Worm (Caenorhabditis elegans) whole organism, L2 larva: Measurements from ENCODE around the gene D2024.1.
A peak's percentile ranks its signal among the peaks of the same experiment; 100 is the strongest.

ENCODE experiments used
- C34F6.9 ChIP-seq: fragments of 150-350 bp; optimal IDR thresholded peaks from 2 replicates; lab custom pipeline; 2014; ENCODE audit warnings: missing biosample characterization, missing genetic modification characterization
- F13H6.1 ChIP-seq: sonication (generic microtip); optimal IDR thresholded peaks from 2 replicates; lab custom pipeline; 2016; ENCODE audit warnings: missing genetic modification characterization, missing compliant biosample characterization
- R02D3.7 ChIP-seq: fragments of 150-350 bp; optimal IDR thresholded peaks from 2 replicates; lab custom pipeline; 2014; ENCODE audit warnings: missing biosample characterization, missing genetic modification characterization
- ZK546.5 ChIP-seq: sonication (generic microtip); optimal IDR thresholded peaks from 2 replicates; lab custom pipeline; 2017; ENCODE audit warnings: missing biosample characterization, missing genetic modification characterization
- alr-1 ChIP-seq: fragments of 150-350 bp; optimal IDR thresholded peaks from 2 replicates; lab custom pipeline; 2014; ENCODE audit warnings: missing biosample characterization, missing genetic modification characterization
- aly-2 ChIP-seq: fragments of 150-350 bp; optimal IDR thresholded peaks from 2 replicates; lab custom pipeline; 2014; ENCODE audit warnings: missing biosample characterization, missing genetic modification characterization
- ama-1 ChIP-seq: fragments of 150-350 bp; optimal IDR thresholded peaks from 2 replicates; lab custom pipeline; 2018; ENCODE audit warnings: inconsistent platforms
- blmp-1 ChIP-seq: sonication (generic microtip); optimal IDR thresholded peaks from 2 replicates; lab custom pipeline; 2017; ENCODE audit warnings: missing genetic modification characterization, mild to moderate bottlenecking, missing compliant biosample characterization, antibody characterized with exemption, moderate library complexity; ENCODE audit not compliant: insufficient read depth
- ceh-16 ChIP-seq: fragments of 150-350 bp; optimal IDR thresholded peaks from 2 replicates; lab custom pipeline; 2014; ENCODE audit warnings: missing biosample characterization, missing genetic modification characterization
- ceh-82 ChIP-seq: fragments of 150-350 bp; optimal IDR thresholded peaks from 2 replicates; lab custom pipeline; 2014; ENCODE audit warnings: missing biosample characterization, missing genetic modification characterization
- crh-2 ChIP-seq: sonication (generic microtip); optimal IDR thresholded peaks from 2 replicates; lab custom pipeline; 2017; ENCODE audit warnings: missing biosample characterization, missing genetic modification characterization
- dmd-4 ChIP-seq: sonication (generic microtip); optimal IDR thresholded peaks from 2 replicates; lab custom pipeline; 2017; ENCODE audit warnings: missing biosample characterization, missing genetic modification characterization
- egl-27 ChIP-seq: sonication (generic microtip); optimal IDR thresholded peaks from 3 replicates; lab custom pipeline; 2017; ENCODE audit warnings: missing biosample characterization, missing genetic modification reagents, missing genetic modification characterization
- elt-1 ChIP-seq: fragments of 150-350 bp; optimal IDR thresholded peaks from 2 replicates; lab custom pipeline; 2014; ENCODE audit warnings: missing biosample characterization, missing genetic modification characterization
- fos-1 ChIP-seq: fragments of 150-350 bp; optimal IDR thresholded peaks from 2 replicates; lab custom pipeline; 2014; ENCODE audit warnings: missing biosample characterization, missing genetic modification characterization
- gmeb-1 ChIP-seq: fragments of 150-350 bp; optimal IDR thresholded peaks from 2 replicates; lab custom pipeline; 2014; ENCODE audit warnings: missing biosample characterization, missing genetic modification characterization
- lin-11 ChIP-seq: fragments of 150-350 bp; sonication (generic microtip); optimal IDR thresholded peaks from 2 replicates; lab custom pipeline; 2014; ENCODE audit warnings: missing biosample characterization, missing genetic modification characterization, inconsistent platforms, mixed read lengths
- lin-39 ChIP-seq: fragments of 150-350 bp; optimal IDR thresholded peaks from 2 replicates; lab custom pipeline; 2014; ENCODE audit warnings: missing biosample characterization, missing genetic modification reagents, missing genetic modification characterization
- lsy-2 ChIP-seq, 2 experiments: fragments of 150-350 bp in 1 of 2; sonication (generic microtip) in 1 of 2; optimal IDR thresholded peaks; 2 replicates each; lab custom pipeline; 2014 to 2017; ENCODE audit warnings: missing biosample characterization in 2 of 2, missing genetic modification characterization in 2 of 2
- mab-5 ChIP-seq: fragments of 150-350 bp; optimal IDR thresholded peaks from 2 replicates; lab custom pipeline; 2014; ENCODE audit warnings: missing biosample characterization, missing genetic modification characterization
- mbf-1 ChIP-seq: sonication (generic microtip); optimal IDR thresholded peaks from 2 replicates; lab custom pipeline; 2017; ENCODE audit warnings: missing biosample characterization, missing genetic modification characterization
- mdl-1 ChIP-seq, 2 experiments: fragments of 150-350 bp in 1 of 2; sonication (generic microtip) in 1 of 2; optimal IDR thresholded peaks; 2 replicates each; lab custom pipeline; 2017; ENCODE audit warnings: missing biosample characterization in 2 of 2, missing genetic modification characterization in 2 of 2
- nhr-10 ChIP-seq: sonication (generic microtip); optimal IDR thresholded peaks from 2 replicates; lab custom pipeline; 2017; ENCODE audit warnings: missing biosample characterization, missing genetic modification characterization
- nhr-11 ChIP-seq: fragments of 150-350 bp; optimal IDR thresholded peaks from 2 replicates; lab custom pipeline; 2014; ENCODE audit warnings: missing biosample characterization, missing genetic modification characterization
- nhr-12 ChIP-seq: fragments of 150-350 bp; optimal IDR thresholded peaks from 2 replicates; lab custom pipeline; 2014; ENCODE audit warnings: missing biosample characterization, missing genetic modification characterization
- nhr-129 ChIP-seq: fragments of 150-350 bp; optimal IDR thresholded peaks from 2 replicates; lab custom pipeline; 2014; ENCODE audit warnings: missing biosample characterization, missing genetic modification characterization
- nhr-21 ChIP-seq: fragments of 150-350 bp; optimal IDR thresholded peaks from 2 replicates; lab custom pipeline; 2014; ENCODE audit warnings: missing biosample characterization, missing genetic modification characterization
- nhr-23 ChIP-seq: fragments of 150-350 bp; optimal IDR thresholded peaks from 2 replicates; lab custom pipeline; 2014; ENCODE audit warnings: missing biosample characterization, missing genetic modification reagents, missing genetic modification characterization
- nhr-237 ChIP-seq: fragments of 150-350 bp; optimal IDR thresholded peaks from 2 replicates; lab custom pipeline; 2014; ENCODE audit warnings: missing biosample characterization, missing genetic modification characterization
- nhr-25 ChIP-seq: fragments of 150-350 bp; sonication (generic microtip); optimal IDR thresholded peaks from 3 replicates; lab custom pipeline; 2014; ENCODE audit warnings: missing biosample characterization, missing genetic modification characterization
- nhr-6 ChIP-seq: fragments of 150-350 bp; optimal IDR thresholded peaks from 2 replicates; lab custom pipeline; 2014; ENCODE audit warnings: missing biosample characterization, missing genetic modification characterization
- nhr-77 ChIP-seq: fragments of 150-350 bp; optimal IDR thresholded peaks from 2 replicates; lab custom pipeline; 2014; ENCODE audit warnings: missing biosample characterization, missing genetic modification characterization
- peb-1 ChIP-seq: fragments of 150-350 bp; optimal IDR thresholded peaks from 2 replicates; lab custom pipeline; 2014; ENCODE audit warnings: missing biosample characterization, missing genetic modification characterization
- sem-4 ChIP-seq: fragments of 150-350 bp; optimal IDR thresholded peaks from 2 replicates; lab custom pipeline; 2014; ENCODE audit warnings: missing biosample characterization, missing genetic modification reagents, missing genetic modification characterization
- skn-1 ChIP-seq: sonication (generic microtip); optimal IDR thresholded peaks from 2 replicates; lab custom pipeline; 2017; ENCODE audit warnings: missing biosample characterization, missing genetic modification characterization
- sma-3 ChIP-seq: sonication (generic microtip); optimal IDR thresholded peaks from 2 replicates; lab custom pipeline; 2016; ENCODE audit warnings: missing genetic modification reagents, missing genetic modification characterization, missing compliant biosample characterization
- sma-9 ChIP-seq, 2 experiments: fragments of 150-350 bp in 1 of 2; sonication (generic microtip) in 1 of 2; optimal IDR thresholded peaks; 2 replicates each; lab custom pipeline; 2014 to 2016; ENCODE audit warnings: missing genetic modification characterization in 2 of 2, mild to moderate bottlenecking in 1 of 2, missing biosample characterization in 1 of 2, missing compliant biosample characterization in 1 of 2, missing genetic modification reagents in 1 of 2, moderate library complexity in 1 of 2
- unc-39 ChIP-seq: fragments of 150-350 bp; optimal IDR thresholded peaks from 2 replicates; lab custom pipeline; 2014; ENCODE audit warnings: missing biosample characterization, missing genetic modification characterization
- unc-55 ChIP-seq: fragments of 150-350 bp; sonication (generic microtip); optimal IDR thresholded peaks from 3 replicates; lab custom pipeline; 2014; ENCODE audit warnings: missing biosample characterization, missing genetic modification reagents, missing genetic modification characterization
- unc-62 ChIP-seq: fragments of 150-350 bp; optimal IDR thresholded peaks from 2 replicates; lab custom pipeline; 2014; ENCODE audit warnings: missing biosample characterization, missing genetic modification reagents, missing genetic modification characterization
- zag-1 ChIP-seq: fragments of 150-350 bp; optimal IDR thresholded peaks from 2 replicates; lab custom pipeline; 2014; ENCODE audit warnings: missing biosample characterization, missing genetic modification characterization
- ztf-1 ChIP-seq: fragments of 200-800 bp; sonication (Bioruptor generic); conservative IDR thresholded peaks from 2 replicates; pipeline ENCODE4 v1.3.6; 2022; ENCODE audit warnings: missing genetic modification characterization, missing compliant biosample characterization
- ztf-11 ChIP-seq: sonication (generic microtip); optimal IDR thresholded peaks from 2 replicates; lab custom pipeline; 2017; ENCODE audit warnings: missing biosample characterization, missing genetic modification characterization
- ztf-4 ChIP-seq: fragments of 150-350 bp; optimal IDR thresholded peaks from 2 replicates; lab custom pipeline; 2014; ENCODE audit warnings: missing biosample characterization, missing genetic modification characterization

Gene D2024.1

ce11 chrIV:7282957-7283356, 35.6 kb downstream of the D2024.1 start, which contains the start of gene C06E4.1:
Gene C06E4.1, plus strand, starts transcription at chrIV:7283257.
- TF ChIP-seq nhr-237 (tag; lab: Kevin White, UChicago) (no peak), nhr-129 (tag; lab: Kevin White, UChicago) (no peak), elt-1 (tag; lab: Kevin White, UChicago) (no peak), mdl-1 (tag; optimal IDR thresholded peaks at IDR 0.05; lab: Kevin White, UChicago) (no peak), mab-5 (tag; lab: Kevin White, UChicago) (no peak), F13H6.1 (tag; lab: Kevin White, UChicago) (no peak), unc-55 (GFP tag; lab: Kevin White, UChicago) (no peak), ztf-1 (GFP tag; lab: Robert Waterston, UW) (no peak), ceh-82 (no peak), nhr-77 (no peak), nhr-21 (no peak)
- TF ChIP-seq, all 48 proteins: peak for 0

- TF ChIP-seq fos-1 (tag; lab: Kevin White, UChicago) (peak; percentile 66), nhr-25 (no peak), sma-3 (GFP tag; lab: Kevin White, UChicago) (no peak), nhr-23 (tag; lab: Kevin White, UChicago) (no peak), lsy-2 (tag; optimal IDR thresholded peaks at IDR 0.05; lab: Kevin White, UChicago) (no peak)
Observed at ce11 chrIV:7285839-7286238, 38.5 kb downstream of the D2024.1 start, which contains the start of gene C06E4.8. Gene C06E4.8, minus strand, starts transcription at chrIV:7285875.

ce11 chrIV:7287474-7287873, 40.1 kb downstream of the D2024.1 start, which contains the start of gene F42C5.3:
Gene F42C5.3, minus strand, starts transcription at chrIV:7287574.
- no peak for TF ChIP-seq fos-1 (tag; lab: Kevin White, UChicago)
- no peak for TF ChIP-seq aly-2 (tag; lab: Kevin White, UChicago)
- no peak for TF ChIP-seq ceh-16 (tag; lab: Kevin White, UChicago)
- no peak for TF ChIP-seq ztf-11
- TF ChIP-seq unc-39, result no peak
- no peak for TF ChIP-seq unc-55 (GFP tag; lab: Kevin White, UChicago)
- TF ChIP-seq sma-3 (GFP tag; lab: Kevin White, UChicago), result no peak
- no peak for TF ChIP-seq skn-1 (tag; lab: Kevin White, UChicago)

- no peak for TF ChIP-seq elt-1 (tag; lab: Kevin White, UChicago)
- TF ChIP-seq nhr-12 (tag; lab: Kevin White, UChicago), result no peak
- TF ChIP-seq unc-39, result no peak
- TF ChIP-seq ztf-1 (GFP tag; lab: Robert Waterston, UW), result no peak
- no peak for TF ChIP-seq ceh-16 (tag; lab: Kevin White, UChicago)
- no peak for TF ChIP-seq lin-39 (tag; lab: Kevin White, UChicago)
- TF ChIP-seq egl-27 (tag; lab: Kevin White, UChicago), result no peak
- TF ChIP-seq lin-11 (tag; lab: Kevin White, UChicago), result no peak
- TF ChIP-seq C34F6.9 (tag; lab: Kevin White, UChicago), result peak; percentile 0
- TF ChIP-seq skn-1 (tag; lab: Kevin White, UChicago), result no peak
- TF ChIP-seq crh-2 (tag; lab: Kevin White, UChicago), result peak; percentile 10
- no peak for TF ChIP-seq nhr-11
- no peak for TF ChIP-seq nhr-77
- TF ChIP-seq nhr-129 (tag; lab: Kevin White, UChicago), result peak; percentile 14
- no peak for TF ChIP-seq nhr-23 (tag; lab: Kevin White, UChicago)
- no peak for TF ChIP-seq peb-1 (tag; lab: Kevin White, UChicago)
- TF ChIP-seq blmp-1 (tag; lab: Kevin White, UChicago), result no peak
- TF ChIP-seq zag-1 (tag; lab: Kevin White, UChicago), result no peak
- TF ChIP-seq ztf-11, result no peak
- TF ChIP-seq nhr-25, result no peak
- TF ChIP-seq sem-4 (tag; lab: Kevin White, UChicago), result no peak
- no peak for TF ChIP-seq nhr-21
- no peak for TF ChIP-seq mbf-1
- no peak for TF ChIP-seq lsy-2 (tag; optimal IDR thresholded peaks at IDR 0.05; lab: Kevin White, UChicago)
- no peak for TF ChIP-seq R02D3.7 (tag; lab: Kevin White, UChicago)
- TF ChIP-seq fos-1 (tag; lab: Kevin White, UChicago), result peak; percentile 19
- TF ChIP-seq ztf-4, result no peak
- peak; percentile 19 for TF ChIP-seq unc-55 (GFP tag; lab: Kevin White, UChicago)
- TF ChIP-seq unc-62, result no peak
- no peak for TF ChIP-seq alr-1 (tag; lab: Kevin White, UChicago)
- no peak for TF ChIP-seq nhr-237 (tag; lab: Kevin White, UChicago)
- TF ChIP-seq ama-1 (lab: Kevin White, UChicago), result no peak
- no peak for TF ChIP-seq sma-3 (GFP tag; lab: Kevin White, UChicago)
- TF ChIP-seq dmd-4 (tag; lab: Kevin White, UChicago), result no peak
- peak; percentile 8 for TF ChIP-seq gmeb-1 (tag; lab: Kevin White, UChicago)
- TF ChIP-seq sma-9 (GFP tag; optimal IDR thresholded peaks at IDR 0.05; lab: Kevin White, UChicago), result no peak
- TF ChIP-seq sma-9 (tag; optimal IDR thresholded peaks at IDR 0.05; lab: Kevin White, UChicago), result no peak
- TF ChIP-seq nhr-6, result no peak
- TF ChIP-seq nhr-10, result no peak
- TF ChIP-seq ceh-82, result no peak
- no peak for TF ChIP-seq ZK546.5 (tag; lab: Kevin White, UChicago)
- no peak for TF ChIP-seq F13H6.1 (tag; lab: Kevin White, UChicago)
Observed at ce11 chrIV:7291066-7291465, 43.7 kb downstream of the D2024.1 start.
